Worm (Caenorhabditis elegans) whole organism, L2 larva: ENCODE data around the gene lpr-7.

Experiments used
- egl-27 ChIP-seq: sonication (generic microtip); optimal IDR thresholded peaks from 3 replicates; lab custom pipeline; 2017; ENCODE audit warnings: missing biosample characterization, missing genetic modification reagents, missing genetic modification characterization
- lin-11 ChIP-seq: fragments of 150-350 bp; sonication (generic microtip); optimal IDR thresholded peaks from 2 replicates; lab custom pipeline; 2014; ENCODE audit warnings: missing biosample characterization, missing genetic modification characterization, inconsistent platforms, mixed read lengths
- lsy-2 ChIP-seq, 2 experiments: fragments of 150-350 bp in 1 of 2; sonication (generic microtip) in 1 of 2; optimal IDR thresholded peaks; 2 replicates each; lab custom pipeline; 2014 to 2017; ENCODE audit warnings: missing biosample characterization in 2 of 2, missing genetic modification characterization in 2 of 2
- nhr-12 ChIP-seq: fragments of 150-350 bp; optimal IDR thresholded peaks from 2 replicates; lab custom pipeline; 2014; ENCODE audit warnings: missing biosample characterization, missing genetic modification characterization
- unc-55 ChIP-seq: fragments of 150-350 bp; sonication (generic microtip); optimal IDR thresholded peaks from 3 replicates; lab custom pipeline; 2014; ENCODE audit warnings: missing biosample characterization, missing genetic modification reagents, missing genetic modification characterization
- unc-62 ChIP-seq: fragments of 150-350 bp; optimal IDR thresholded peaks from 2 replicates; lab custom pipeline; 2014; ENCODE audit warnings: missing biosample characterization, missing genetic modification reagents, missing genetic modification characterization
- ztf-4 ChIP-seq: fragments of 150-350 bp; optimal IDR thresholded peaks from 2 replicates; lab custom pipeline; 2014; ENCODE audit warnings: missing biosample characterization, missing genetic modification characterization

DNA sequence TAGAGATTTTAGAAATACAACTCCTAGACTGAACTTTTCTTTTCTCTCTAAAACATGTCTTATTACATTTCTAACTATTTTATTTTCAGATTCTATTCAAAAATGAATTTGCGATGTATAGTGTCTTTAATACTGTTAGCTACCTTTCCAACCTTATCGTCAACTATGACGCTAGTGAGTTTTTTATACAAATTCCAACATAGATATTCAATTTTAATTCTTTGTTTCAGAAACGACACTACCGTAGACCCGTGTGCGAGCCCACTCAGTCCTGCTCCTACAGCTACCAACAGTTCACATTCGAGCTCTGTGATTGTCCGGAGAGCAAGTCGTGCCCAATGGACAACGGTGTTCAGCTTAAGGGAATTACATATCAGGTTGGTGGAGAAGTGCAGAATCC lies 26.9 kb upstream of the lpr-7 start, which contains the start of gene M6.4:
- TF ChIP-seq ztf-4 = no peak
- no peak for TF ChIP-seq lin-11
- TF ChIP-seq nhr-12 (tag; lab: Kevin White, UChicago) = no peak
- TF ChIP-seq unc-55 (GFP tag; lab: Kevin White, UChicago) = no peak
- no peak for TF ChIP-seq egl-27 (tag; lab: Kevin White, UChicago)
- no peak for TF ChIP-seq unc-62 (GFP tag; lab: Kevin White, UChicago)
- no peak for TF ChIP-seq lsy-2 (tag; optimal IDR thresholded peaks at IDR 0.05; lab: Kevin White, UChicago)
